Fruit fly (Drosophila melanogaster) whole organism, adult: ENCODE results near the gene CG17207.

Experiments used
- CG11617 ChIP-seq: fragments of 200-800 bp; sonication (Bioruptor generic); optimal IDR thresholded peaks from 2 replicates; lab custom pipeline; 2017; ENCODE audit warnings: mild to moderate bottlenecking, missing biosample characterization, missing genetic modification reagents, missing genetic modification characterization
- CG12768 ChIP-seq: fragments of 200-800 bp; sonication (Bioruptor generic); optimal IDR thresholded peaks from 2 replicates; lab custom pipeline; 2017; ENCODE audit warnings: missing biosample characterization, missing genetic modification characterization, mild to moderate bottlenecking, moderate library complexity, missing genetic modification reagents
- CG14711 ChIP-seq: fragments of 200-800 bp; sonication (Bioruptor generic); optimal IDR thresholded peaks from 2 replicates; lab custom pipeline; 2018; ENCODE audit warnings: missing biosample characterization, mild to moderate bottlenecking, missing genetic modification characterization, moderate library complexity
- CG1620 ChIP-seq: fragments of 200-800 bp; sonication (Bioruptor generic); optimal IDR thresholded peaks from 2 replicates; lab custom pipeline; 2016; ENCODE audit warnings: missing biosample characterization, missing genetic modification characterization
- CG33017 ChIP-seq: fragments of 200-800 bp; sonication (Bioruptor generic); optimal IDR thresholded peaks from 2 replicates; lab custom pipeline; 2018; ENCODE audit warnings: missing biosample characterization, mild to moderate bottlenecking, missing genetic modification characterization, moderate library complexity
- CG5204 ChIP-seq: fragments of 200-800 bp; sonication (Bioruptor generic); optimal IDR thresholded peaks from 2 replicates; lab custom pipeline; 2016; ENCODE audit warnings: missing biosample characterization, missing genetic modification characterization
- CG7045 ChIP-seq: fragments of 200-800 bp; sonication (Bioruptor generic); optimal IDR thresholded peaks from 2 replicates; lab custom pipeline; 2017; ENCODE audit warnings: missing biosample characterization, mild to moderate bottlenecking, missing genetic modification characterization
- CG7101 ChIP-seq: fragments of 200-800 bp; sonication (Bioruptor generic); optimal IDR thresholded peaks from 2 replicates; lab custom pipeline; 2018; ENCODE audit warnings: missing biosample characterization, mild to moderate bottlenecking, missing genetic modification characterization, moderate library complexity
- Clk ChIP-seq: fragments of 200-800 bp; sonication (Bioruptor generic); optimal IDR thresholded peaks from 2 replicates; lab custom pipeline; 2017; ENCODE audit warnings: missing biosample characterization, missing genetic modification characterization
- Crg-1 ChIP-seq: fragments of 200-800 bp; sonication (Bioruptor generic); optimal IDR thresholded peaks from 2 replicates; lab custom pipeline; 2016; ENCODE audit warnings: missing biosample characterization, missing genetic modification characterization
- Hr96 ChIP-seq: fragments of 200-800 bp; sonication (Bioruptor generic); optimal IDR thresholded peaks from 2 replicates; lab custom pipeline; 2016; ENCODE audit warnings: missing biosample characterization, missing genetic modification characterization
- Mnt ChIP-seq: fragments of 200-800 bp; sonication (Bioruptor generic); optimal IDR thresholded peaks from 2 replicates; lab custom pipeline; 2016; ENCODE audit warnings: missing biosample characterization, mild to moderate bottlenecking, missing genetic modification characterization
- bab1 ChIP-seq: fragments of 200-800 bp; sonication (Bioruptor generic); optimal IDR thresholded peaks from 3 replicates; lab custom pipeline; 2019; ENCODE audit warnings: missing biosample characterization, mild to moderate bottlenecking, missing genetic modification characterization, moderate library complexity
- cic ChIP-seq: fragments of 200-800 bp; sonication (Bioruptor generic); optimal IDR thresholded peaks from 2 replicates; lab custom pipeline; 2017; ENCODE audit warnings: missing biosample characterization, mild to moderate bottlenecking, missing genetic modification characterization, moderate library complexity
- cnc ChIP-seq, 2 experiments: fragments of >200 bp; optimal IDR thresholded peaks; 2 replicates each; lab custom pipeline; 2017
- kay ChIP-seq: fragments of 200-800 bp; sonication (Bioruptor generic); peaks from one replicate; lab custom pipeline; 2016; ENCODE audit warnings: missing biosample characterization, missing genetic modification characterization, borderline replicate concordance
- ovo ChIP-seq: fragments of 200-800 bp; sonication (Bioruptor generic); optimal IDR thresholded peaks from 2 replicates; lab custom pipeline; 2016; ENCODE audit warnings: missing biosample characterization, missing genetic modification characterization
- pad ChIP-seq: fragments of 200-800 bp; sonication (Bioruptor generic); optimal IDR thresholded peaks from 3 replicates; lab custom pipeline; 2017; ENCODE audit warnings: missing biosample characterization, missing genetic modification characterization, mild to moderate bottlenecking, moderate library complexity, missing genetic modification reagents
- tj ChIP-seq: fragments of 200-800 bp; sonication (Bioruptor generic); optimal IDR thresholded peaks from 3 replicates; lab custom pipeline; 2017; ENCODE audit warnings: missing biosample characterization, mild to moderate bottlenecking, missing genetic modification characterization, moderate library complexity
- toe ChIP-seq: fragments of 200-800 bp; sonication (Bioruptor generic); optimal IDR thresholded peaks from 2 replicates; lab custom pipeline; 2016; ENCODE audit warnings: missing biosample characterization, missing genetic modification characterization

Gene CG17207

DNA sequence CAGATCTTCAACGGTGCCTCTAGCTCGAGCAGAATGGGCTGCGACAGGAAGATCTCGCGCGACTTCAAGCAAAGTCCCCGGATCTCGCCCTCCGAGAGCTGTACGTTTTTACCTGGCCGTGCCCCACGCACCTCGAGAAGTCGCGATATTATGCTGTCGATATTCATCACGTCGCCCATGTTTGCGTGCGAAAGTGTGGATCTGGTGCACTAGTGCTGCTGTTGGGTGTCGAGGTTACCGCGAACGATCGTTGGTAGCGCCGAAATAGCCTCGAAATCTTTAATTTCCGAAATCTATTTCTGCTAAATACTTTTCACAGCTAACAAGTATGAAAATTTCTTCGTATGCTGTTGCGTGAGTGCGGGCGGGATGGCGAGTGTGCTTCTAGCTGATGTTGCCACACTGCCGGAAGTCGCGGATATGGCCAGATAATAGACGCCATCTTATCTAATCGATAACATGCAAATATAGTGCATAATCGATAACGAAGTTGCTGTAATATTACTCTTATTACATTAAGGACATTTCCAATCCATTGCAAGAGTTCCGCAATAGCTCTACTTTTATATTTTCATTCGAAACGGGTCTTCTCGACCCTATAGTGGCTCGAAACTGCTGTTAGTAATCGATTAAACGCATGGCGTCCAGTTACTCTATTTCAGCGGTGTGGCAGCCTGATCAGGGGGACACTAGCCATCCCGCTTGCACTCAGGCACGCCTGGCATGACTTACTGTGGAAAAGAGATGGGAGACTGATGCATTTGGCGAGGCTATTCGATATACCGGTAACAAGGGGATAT is 13.2 kb downstream of the CG17207 start, which contains the start of gene Pp1-87B:
Gene Pp1-87B (minus strand): TSS at position 408 of the 800 bp plus-strand sequence.
- TF ChIP-seq CG7101 (tag; lab: Kevin White, UChicago) (peak; percentile 24), CG7045 (GFP tag; lab: Kevin White, UChicago) (peak; percentile 51), CG12768 (no peak), kay (GFP tag; lab: Kevin White, UChicago) (no peak), cnc (optimal IDR thresholded peaks at IDR 0.05; lab: Kevin White, UChicago) (no peak), CG11617 (GFP tag; lab: Kevin White, UChicago) (peak; percentile 33), Clk (GFP tag; lab: Kevin White, UChicago) (peak; percentile 22), CG33017 (no peak), pad (GFP tag; lab: Kevin White, UChicago) (peak; percentile 58), bab1 (GFP tag; lab: Kevin White, UChicago) (peak; percentile 4), CG1620 (GFP tag; lab: Kevin White, UChicago) (peak; percentile 40), Hr96 (no peak), Mnt (GFP tag; lab: Kevin White, UChicago) (peak; percentile 25), tj (GFP tag; lab: Kevin White, UChicago) (peak; percentile 27), cic (GFP tag; lab: Kevin White, UChicago) (no peak), Crg-1 (GFP tag; lab: Kevin White, UChicago) (peak; percentile 4), toe (no peak)

DNA sequence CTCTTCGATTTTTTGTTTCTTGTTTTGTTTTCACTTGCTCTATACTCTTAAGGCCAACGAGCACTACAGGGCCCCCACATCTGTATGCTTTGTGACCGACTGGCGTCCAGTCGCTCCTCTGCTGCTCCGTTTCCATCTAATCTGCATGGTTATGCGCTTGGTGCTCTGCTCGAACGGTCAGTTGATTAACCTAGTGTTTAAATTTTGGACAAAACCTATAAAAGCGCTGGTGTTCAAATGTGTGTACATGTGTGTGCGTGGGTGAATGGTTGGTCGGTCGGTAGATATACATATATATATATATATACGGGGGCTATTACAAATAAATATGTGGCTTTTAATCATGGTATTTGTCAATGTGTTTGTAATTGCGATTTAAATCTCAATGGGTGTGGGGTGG is 14.9 kb downstream of the CG17207 start:
- TF ChIP-seq tj (GFP tag; lab: Kevin White, UChicago) = no peak
- no peak for TF ChIP-seq CG7101 (tag; lab: Kevin White, UChicago)
- no peak for TF ChIP-seq cnc (optimal IDR thresholded peaks at IDR 0.05; lab: Kevin White, UChicago)
- no peak for TF ChIP-seq ovo
- TF ChIP-seq CG11617 (GFP tag; lab: Kevin White, UChicago) = no peak
- TF ChIP-seq CG12768 = no peak
- no peak for TF ChIP-seq CG14711 (tag; lab: Kevin White, UChicago)
- no peak for TF ChIP-seq Hr96
- TF ChIP-seq Mnt (GFP tag; lab: Kevin White, UChicago) = no peak
- no peak for TF ChIP-seq pad (GFP tag; lab: Kevin White, UChicago)
- TF ChIP-seq cic (GFP tag; lab: Kevin White, UChicago) = no peak
- no peak for TF ChIP-seq kay (GFP tag; lab: Kevin White, UChicago)
- TF ChIP-seq Crg-1 (GFP tag; lab: Kevin White, UChicago) = no peak
- no peak for TF ChIP-seq CG5204 (GFP tag; lab: Kevin White, UChicago)

DNA sequence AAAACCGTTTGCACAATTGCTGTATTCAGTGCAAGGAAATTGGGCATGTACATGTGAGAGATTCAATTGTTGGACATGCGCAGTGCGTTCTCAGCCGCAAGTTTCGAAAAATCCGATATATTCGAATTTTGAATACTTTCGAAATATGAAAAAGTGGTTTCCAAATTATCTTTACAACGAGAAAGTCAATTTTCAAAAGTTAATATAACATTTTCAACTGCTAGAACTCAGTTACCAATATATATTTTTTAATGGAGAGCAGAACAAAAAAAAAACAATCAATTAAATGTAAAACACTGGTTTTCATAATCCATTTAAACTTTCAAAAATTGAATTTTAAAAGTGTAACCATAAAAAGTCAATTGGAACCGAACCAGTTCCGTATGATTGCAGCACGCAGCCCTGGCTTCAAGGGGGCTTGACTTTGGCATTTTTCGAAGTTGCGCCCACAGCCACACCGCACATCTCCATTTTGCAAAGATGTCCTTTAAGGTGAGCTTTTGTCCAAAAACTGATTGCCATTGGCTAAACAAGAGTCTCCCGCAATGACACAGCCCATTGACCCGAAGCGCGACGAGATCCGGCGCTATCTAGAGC is 16.5 kb downstream of the CG17207 start, which contains the start of the genes Scgbeta and CG17202:
Gene Scgbeta (minus strand): TSS at position 51 of the 597 bp plus-strand sequence.
Gene CG17202 (plus strand): TSS at position 390 of the 597 bp plus-strand sequence.
- TF ChIP-seq CG11617 (GFP tag; lab: Kevin White, UChicago) = peak; percentile 13
- TF ChIP-seq CG14711 (tag; lab: Kevin White, UChicago) = no peak
- TF ChIP-seq Mnt (GFP tag; lab: Kevin White, UChicago) = no peak
- peak; percentile 35 for TF ChIP-seq CG12768
- peak; percentile 18 for TF ChIP-seq CG7101 (tag; lab: Kevin White, UChicago)
- TF ChIP-seq bab1 (GFP tag; lab: Kevin White, UChicago) = peak; percentile 10
- TF ChIP-seq CG5204 (GFP tag; lab: Kevin White, UChicago) = no peak
- TF ChIP-seq pad (GFP tag; lab: Kevin White, UChicago) = no peak
- TF ChIP-seq cic (GFP tag; lab: Kevin White, UChicago) = peak; percentile 22
- no peak for TF ChIP-seq CG1620 (GFP tag; lab: Kevin White, UChicago)

DNA sequence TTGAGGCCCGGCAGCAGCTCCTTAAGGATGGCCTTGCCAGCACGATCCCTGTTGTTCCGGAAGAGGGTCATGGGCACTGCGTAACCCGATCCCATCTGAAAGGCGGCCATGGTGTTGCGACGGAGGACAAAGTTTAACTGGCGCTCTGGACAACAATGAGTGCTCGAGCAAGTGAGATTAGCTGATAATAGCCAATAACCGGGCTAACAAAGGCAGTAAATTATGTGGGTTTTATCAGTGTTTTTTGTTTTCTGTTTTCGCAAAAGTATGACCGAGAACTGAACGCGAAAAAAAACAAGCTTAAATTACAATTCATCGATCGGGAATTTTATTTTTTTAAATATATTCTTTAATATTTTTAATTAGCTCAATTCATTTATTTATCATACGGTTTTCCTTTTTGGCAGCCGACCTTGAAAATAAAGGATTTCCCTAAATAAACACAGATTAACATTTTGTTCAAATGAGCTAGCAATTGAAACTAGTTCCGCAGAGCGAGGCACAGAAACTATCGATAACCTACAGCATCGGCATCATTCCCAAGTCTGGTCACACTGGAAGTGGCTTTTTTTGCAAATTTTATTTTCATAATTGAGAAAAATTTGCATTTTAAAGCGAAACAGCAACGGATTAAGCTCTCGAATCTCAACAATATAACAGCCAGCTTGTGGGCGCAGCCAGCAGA is 25.5 kb downstream of the CG17207 start, which contains the start of the genes Dip-C and pps:
Gene Dip-C (minus strand): TSS at position 486 of the 685 bp plus-strand sequence.
Gene pps (plus strand): TSS at position 555 of the 685 bp plus-strand sequence.
- peak; percentile 10 for TF ChIP-seq Mnt (GFP tag; lab: Kevin White, UChicago)
- no peak for TF ChIP-seq CG7101 (tag; lab: Kevin White, UChicago)
- no peak for TF ChIP-seq CG1620 (GFP tag; lab: Kevin White, UChicago)
- TF ChIP-seq bab1 (GFP tag; lab: Kevin White, UChicago) = peak; percentile 14
- no peak for TF ChIP-seq kay (GFP tag; lab: Kevin White, UChicago)
- no peak for TF ChIP-seq ovo
- no peak for TF ChIP-seq CG12768
- no peak for TF ChIP-seq cnc (optimal IDR thresholded peaks at IDR 0.05; lab: Kevin White, UChicago)
- no peak for TF ChIP-seq CG7045 (GFP tag; lab: Kevin White, UChicago)
- no peak for TF ChIP-seq pad (GFP tag; lab: Kevin White, UChicago)
- peak; percentile 27 for TF ChIP-seq CG33017
- TF ChIP-seq CG11617 (GFP tag; lab: Kevin White, UChicago) = peak; percentile 11

DNA sequence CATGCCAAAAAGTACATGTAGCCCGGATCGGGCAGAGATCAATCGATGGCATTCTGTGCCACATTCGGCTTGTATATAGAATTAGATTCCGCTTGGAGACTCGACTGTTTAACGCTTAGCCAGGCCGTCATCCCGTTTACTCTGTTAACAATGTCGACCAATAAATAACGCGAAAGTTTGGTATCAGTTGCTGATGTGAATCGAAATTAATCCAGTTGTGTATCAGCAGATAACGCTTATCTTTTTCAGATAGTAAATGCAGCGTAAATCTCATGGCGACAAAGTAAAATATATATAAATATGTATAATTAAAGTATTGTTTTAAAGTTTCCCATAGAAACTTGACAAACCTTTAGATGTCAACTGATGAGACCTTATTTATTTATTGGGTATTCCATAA is 27.5 kb downstream of the CG17207 start:
- TF ChIP-seq Hr96 = no peak
- TF ChIP-seq Crg-1 (GFP tag; lab: Kevin White, UChicago) = no peak
- TF ChIP-seq CG5204 (GFP tag; lab: Kevin White, UChicago) = no peak
- TF ChIP-seq CG14711 (tag; lab: Kevin White, UChicago) = no peak
- no peak for TF ChIP-seq kay (GFP tag; lab: Kevin White, UChicago)
- TF ChIP-seq Mnt (GFP tag; lab: Kevin White, UChicago) = no peak
- no peak for TF ChIP-seq CG7101 (tag; lab: Kevin White, UChicago)
